Worm (Caenorhabditis elegans): ENCODE results near the gene C12D8.9.

The C12D8.9 gene

DNA sequence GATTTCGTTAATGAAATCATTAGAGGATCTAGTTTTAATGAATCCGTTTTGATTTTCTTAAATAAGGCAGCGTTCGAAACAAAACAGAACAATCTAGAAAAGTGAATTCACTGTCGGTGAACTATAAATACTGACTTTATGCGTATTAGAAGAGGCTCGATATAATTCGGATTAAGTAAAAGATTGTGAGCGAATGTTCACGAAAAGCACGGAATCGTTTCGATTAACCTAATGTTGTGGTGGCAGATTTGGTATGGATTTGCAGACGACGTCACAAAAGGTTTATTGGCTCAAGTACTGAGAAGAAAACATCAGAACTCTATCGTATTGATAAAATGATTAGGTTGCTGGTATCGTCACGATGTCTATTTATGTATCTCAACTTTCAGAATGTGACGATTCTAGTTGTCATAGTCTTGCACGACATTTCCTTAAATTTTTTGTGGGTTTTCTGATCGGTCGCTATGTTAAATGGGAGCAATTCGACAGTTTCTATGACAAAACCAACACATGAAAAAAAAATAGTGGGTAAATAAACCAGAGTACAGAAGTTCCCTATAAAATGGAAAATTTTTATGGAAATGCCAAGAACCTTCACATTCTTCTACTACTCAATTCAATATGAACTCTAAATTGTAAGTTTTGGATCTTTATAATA is 13.7 kb downstream of the C12D8.9 start, which contains the start of the genes pyt-1 and fipr-7:
pyt-1 (minus strand) TSS at position 101 of the 658 bp plus-strand sequence.
fipr-7 (plus strand) TSS at position 608 of the 658 bp plus-strand sequence.
- TF ChIP-seq dsc-1 (tag; optimal IDR thresholded peaks at IDR 0.05) = peak; percentile 61
- TF ChIP-seq egl-13 (tag; optimal IDR thresholded peaks at IDR 0.05) = no peak

DNA sequence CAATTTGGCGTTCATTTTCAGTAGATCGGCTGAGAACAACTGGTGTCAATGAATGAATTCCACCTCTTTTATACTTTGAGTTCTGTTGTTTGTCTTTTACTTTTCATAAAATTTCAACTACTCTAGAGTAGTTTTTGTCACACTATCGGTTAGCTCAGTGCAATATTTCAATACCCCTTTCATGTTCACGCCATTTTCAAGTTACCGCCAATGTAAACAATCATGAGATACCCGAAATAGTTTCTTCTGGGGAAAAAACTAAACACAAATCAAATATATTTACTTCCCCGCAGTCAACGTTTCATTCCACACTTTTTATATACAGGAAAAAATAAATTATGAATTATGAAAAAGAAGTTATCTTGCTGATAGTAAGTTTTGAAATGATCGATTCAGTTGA is 14.6 kb downstream of the C12D8.9 start, which contains the start of gene fipr-4:
fipr-4 (minus strand) TSS at position 101 of the 400 bp plus-strand sequence.
- no peak for TF ChIP-seq pax-3 (tag; optimal IDR thresholded peaks at IDR 0.05)
- no peak for TF ChIP-seq ceh-88 (GFP tag; IDR thresholded peaks at IDR 0.05)

ce11 chrV:10227333-10227732 is 15.7 kb downstream of the C12D8.9 start, which contains the start of gene ttr-19:
Gene ttr-19 (minus strand): TSS chrV:10227433.
- TF ChIP-seq tlp-1 (tag; optimal IDR thresholded peaks at IDR 0.05) = no peak
- no peak for TF ChIP-seq unc-86 (tag; optimal IDR thresholded peaks at IDR 0.05)
- TF ChIP-seq nhr-20 (tag; optimal IDR thresholded peaks at IDR 0.05) = no peak
- TF ChIP-seq elt-2 (tag; optimal IDR thresholded peaks at IDR 0.05) = no peak
- TF ChIP-seq nhr-90 (tag; optimal IDR thresholded peaks at IDR 0.05; ENCODE audit: poor library complexity) = no peak
- TF ChIP-seq xbp-1 (tag; optimal IDR thresholded peaks at IDR 0.05) = no peak
- TF ChIP-seq hpl-2 (GFP tag; optimal IDR thresholded peaks at IDR 0.05) = no peak
- TF ChIP-seq unc-62 (GFP tag; optimal IDR thresholded peaks at IDR 0.05) = no peak
- TF ChIP-seq rnt-1 (tag; optimal IDR thresholded peaks at IDR 0.05) = no peak
- TF ChIP-seq unc-130 (tag; optimal IDR thresholded peaks at IDR 0.05) = no peak
- TF ChIP-seq nhr-76 (tag; optimal IDR thresholded peaks at IDR 0.05) = no peak
- no peak for TF ChIP-seq unc-98 (GFP tag; IDR thresholded peaks at IDR 0.05)
- no peak for TF ChIP-seq mdl-1 (tag; optimal IDR thresholded peaks at IDR 0.05)

- TF ChIP-seq elt-3 (tag; optimal IDR thresholded peaks at IDR 0.05) (no peak), ceh-8 (GFP tag; optimal IDR thresholded peaks at IDR 0.05) (no peak), lsy-2 (tag; optimal IDR thresholded peaks at IDR 0.05) (no peak), nhr-20 (tag; optimal IDR thresholded peaks at IDR 0.05) (no peak), nhr-77 (tag; optimal IDR thresholded peaks at IDR 0.05) (no peak), ets-5 (GFP tag; IDR thresholded peaks at IDR 0.05) (no peak), ceh-82 (tag; optimal IDR thresholded peaks at IDR 0.05) (no peak), tlp-1 (tag; optimal IDR thresholded peaks at IDR 0.05) (no peak), nhr-71 (tag; optimal IDR thresholded peaks at IDR 0.05) (no peak), fkh-10 (GFP tag; optimal IDR thresholded peaks at IDR 0.05) (no peak), lin-14 (GFP tag; optimal IDR thresholded peaks at IDR 0.05) (no peak), hlh-17 (GFP tag; optimal IDR thresholded peaks at IDR 0.05; ENCODE audit: borderline replicate concordance) (no peak), nhr-84 (tag; optimal IDR thresholded peaks at IDR 0.05) (no peak), swsn-7 (tag; optimal IDR thresholded peaks at IDR 0.05) (no peak), ztf-4 (tag; optimal IDR thresholded peaks at IDR 0.05) (no peak), fkh-8 (tag; optimal IDR thresholded peaks at IDR 0.05) (no peak), mab-9 (GFP tag; IDR thresholded peaks at IDR 0.05) (no peak), mef-2 (tag; optimal IDR thresholded peaks at IDR 0.05) (no peak), unc-86 (tag; optimal IDR thresholded peaks at IDR 0.05) (no peak)
Measured at ce11 chrV:10225610-10226009, 17.4 kb downstream of the C12D8.9 start, which contains the start of gene daf-36. Gene daf-36 (minus strand): TSS chrV:10225710.

- TF ChIP-seq nhr-76 (tag; optimal IDR thresholded peaks at IDR 0.05) = no peak
- TF ChIP-seq jun-1 (tag; optimal IDR thresholded peaks at IDR 0.05) = no peak
- no peak for TF ChIP-seq pag-3 (tag; optimal IDR thresholded peaks at IDR 0.05; ENCODE audit: borderline replicate concordance, insufficient read depth)
- no peak for TF ChIP-seq grh-1 (GFP tag; IDR thresholded peaks at IDR 0.05)
- no peak for TF ChIP-seq sptf-1 (tag; optimal IDR thresholded peaks at IDR 0.05)
- TF ChIP-seq lin-14 (GFP tag; optimal IDR thresholded peaks at IDR 0.05) = no peak
- no peak for TF ChIP-seq hlh-4 (tag; optimal IDR thresholded peaks at IDR 0.05)
- peak; percentile 2 for TF ChIP-seq elt-2 (tag; optimal IDR thresholded peaks at IDR 0.05)
- TF ChIP-seq egl-13 (tag; optimal IDR thresholded peaks at IDR 0.05) = no peak
Measured at ce11 chrV:10224619-10225018, 18.4 kb downstream of the C12D8.9 start.

All from whole organism, L1 larva.